Fruit fly (Drosophila melanogaster): ENCODE data around the gene CG32987.
A peak's percentile ranks its signal among the peaks of the same experiment; 100 is the strongest.

CG32987 gene

dm6 chr2L:8860767-8861166 lies 2.8 kb upstream of the CG32987 start:
- TF ChIP-seq gfzf (GFP tag; optimal IDR thresholded peaks at IDR 0.05) (no peak), CG3995 (GFP tag; optimal IDR thresholded peaks at IDR 0.05) (no peak), lola (GFP tag; optimal IDR thresholded peaks at IDR 0.05) (peak in 1 of 3 experiments; percentile 78), disco-r (GFP tag; optimal IDR thresholded peaks at IDR 0.05) (no peak), Dref (GFP tag; IDR thresholded peaks at IDR 0.05) (no peak), Awh (GFP tag; IDR thresholded peaks at IDR 0.05) (peak; percentile 73), Hr78 (GFP tag; optimal IDR thresholded peaks at IDR 0.05) (peak in 1 of 2 experiments; percentile 7), CG10209 (GFP tag; optimal IDR thresholded peaks at IDR 0.05) (peak; percentile 50), dysf (GFP tag; IDR thresholded peaks at IDR 0.05) (peak; percentile 84), CG9215 (GFP tag; IDR thresholded peaks at IDR 0.05) (peak; percentile 63), usp (GFP tag; optimal IDR thresholded peaks at IDR 0.05) (no peak), CG31388 (GFP tag; optimal IDR thresholded peaks at IDR 0.05) (peak; percentile 39), CG8944 (GFP tag; optimal IDR thresholded peaks at IDR 0.05) (no peak), sna (GFP tag; IDR thresholded peaks at IDR 0.05; ENCODE audit: partially characterized antibody) (no peak), CG18619 (GFP tag; optimal IDR thresholded peaks at IDR 0.05) (peak; percentile 30), fru (optimal IDR thresholded peaks at IDR 0.05) (no peak), ci (GFP tag; IDR thresholded peaks at IDR 0.05) (peak; percentile 84), CG6854 (GFP tag; optimal IDR thresholded peaks at IDR 0.05) (peak; percentile 9), CG7786 (GFP tag; optimal IDR thresholded peaks at IDR 0.05) (no peak), CG4424 (GFP tag; optimal IDR thresholded peaks at IDR 0.05) (peak; percentile 88), otp (GFP tag; IDR thresholded peaks at IDR 0.05) (0 out of 3 replicates have a peak, but pooled peaks have one; percentile 52), CG8478 (optimal IDR thresholded peaks at IDR 0.05) (no peak), HmgZ (tag; optimal IDR thresholded peaks at IDR 0.05) (no peak), CG17912 (GFP tag; optimal IDR thresholded peaks at IDR 0.05) (no peak), CG13424 (tag; optimal IDR thresholded peaks at IDR 0.05) (peak; percentile 68), CG6272 (GFP tag; IDR thresholded peaks at IDR 0.05) (peak; percentile 68), Sry-δ (GFP tag; optimal IDR thresholded peaks at IDR 0.05) (no peak), CG17802 (tag; optimal IDR thresholded peaks at IDR 0.05) (peak; percentile 49), CG1602 (GFP tag; optimal IDR thresholded peaks at IDR 0.05) (peak; percentile 44), CoRest (tag; optimal IDR thresholded peaks at IDR 0.05) (peak; percentile 61), maf-S (GFP tag; optimal IDR thresholded peaks at IDR 0.05) (no peak), az2 (GFP tag; optimal IDR thresholded peaks at IDR 0.05) (peak; percentile 72), so (GFP tag; IDR thresholded peaks at IDR 0.05) (peak; percentile 63; the same call in 1 of the 3 replicates), CG18599 (GFP tag; optimal IDR thresholded peaks at IDR 0.05) (peak; percentile 77), crc (GFP tag; optimal IDR thresholded peaks at IDR 0.05) (no peak), Hey (tag; optimal IDR thresholded peaks at IDR 0.05) (no peak), Hr51 (GFP tag; optimal IDR thresholded peaks at IDR 0.05) (peak in 1 of 2 experiments; percentile 53), CG13894 (tag; optimal IDR thresholded peaks at IDR 0.05) (no peak), sc (optimal IDR thresholded peaks at IDR 0.05) (no peak), sc (GFP tag; optimal IDR thresholded peaks at IDR 0.05) (peak; percentile 32), Hand (GFP tag; optimal IDR thresholded peaks at IDR 0.05) (no peak), B-H1 (GFP tag; IDR thresholded peaks at IDR 0.05) (peak; percentile 63), slou (GFP tag; optimal IDR thresholded peaks at IDR 0.05) (no peak), CG2202 (tag; optimal IDR thresholded peaks at IDR 0.05) (peak; percentile 55), vvl (GFP tag; IDR thresholded peaks at IDR 0.05) (peak; percentile 85), tna (GFP tag; IDR thresholded peaks at IDR 0.05; ENCODE audit: partially characterized antibody) (no peak), CG15011 (GFP tag; optimal IDR thresholded peaks at IDR 0.05) (peak; percentile 35), CG12236 (GFP tag; optimal IDR thresholded peaks at IDR 0.05) (no peak), ken (GFP tag; IDR thresholded peaks at IDR 0.05) (peak; percentile 29; the same call in 1 of the 3 replicates), CG6765 (GFP tag; optimal IDR thresholded peaks at IDR 0.05) (no peak), CG1233 (GFP tag; optimal IDR thresholded peaks at IDR 0.05) (peak; percentile 52), CG6683 (GFP tag; optimal IDR thresholded peaks at IDR 0.05) (no peak)

All from whole organism, embryonic.